Worm (Caenorhabditis elegans) whole organism, midembryonic: ENCODE data around the gene C15H9.11.

Source experiments
- T22C8.4 ChIP-seq: fragments of 200-800 bp; sonication (Bioruptor generic); IDR thresholded peaks from 2 replicates; pipeline ENCODE4 v1.3.6; 2022; ENCODE audit warnings: missing genetic modification characterization, missing compliant biosample characterization
- flt-1 ChIP-seq: fragments of 200-800 bp; sonication (Bioruptor generic); IDR thresholded peaks from 2 replicates; pipeline ENCODE4 v1.3.6; 2022; ENCODE audit warnings: missing genetic modification characterization, missing compliant biosample characterization
- ztf-29 ChIP-seq: fragments of 200-800 bp; sonication (Bioruptor generic); IDR thresholded peaks from 2 replicates; pipeline ENCODE4 v1.3.6; 2022; ENCODE audit warnings: missing genetic modification reagents, missing genetic modification characterization, missing compliant biosample characterization

- TF ChIP-seq flt-1 (GFP tag; lab: Robert Waterston, UW) (no peak), ztf-29 (GFP tag; lab: Robert Waterston, UW) (no peak), T22C8.4 (GFP tag; lab: Robert Waterston, UW) (no peak)
These were observed 6.1 kb upstream of the C15H9.11 start, which contains the start of gene kynu-1 for ce11 chrX:6109288-6109770.
